Worm (Caenorhabditis elegans) whole organism, L4/young adult: Measurements from ENCODE around the gene T05C12.4.

Experiments used
- W03F9.2 ChIP-seq: fragments of 150-350 bp; optimal IDR thresholded peaks from 2 replicates; lab custom pipeline; 2014; ENCODE audit warnings: missing biosample characterization, missing genetic modification characterization
- dao-5 ChIP-seq: sonication (generic microtip); optimal IDR thresholded peaks from 2 replicates; lab custom pipeline; 2016; ENCODE audit warnings: missing genotype, missing genetic modification characterization, moderate library complexity, missing compliant biosample characterization
- him-1 ChIP-seq: sonication (generic microtip); optimal IDR thresholded peaks from 2 replicates; lab custom pipeline; 2016; ENCODE audit warnings: missing genotype, missing genetic modification reagents, missing genetic modification characterization, missing compliant biosample characterization

ce11 chrII:8212680-8213079, 32.5 kb upstream of the T05C12.4 start, which contains the start of gene twk-3:
- TF ChIP-seq him-1 (tag; lab: Kevin White, UChicago) (no peak), W03F9.2 (no peak), dao-5 (no peak)
